Worm (Caenorhabditis elegans): Measurements from ENCODE around the gene alg-1.

- no peak for TF ChIP-seq ama-1 (optimal IDR thresholded peaks at IDR 0.05)
- no peak for TF ChIP-seq mdl-1 (tag; optimal IDR thresholded peaks at IDR 0.05)
- no peak for TF ChIP-seq elt-1 (tag; optimal IDR thresholded peaks at IDR 0.05)
- no peak for TF ChIP-seq ztf-4 (tag; optimal IDR thresholded peaks at IDR 0.05)
- peak; percentile 70 for TF ChIP-seq F13H6.1 (tag; optimal IDR thresholded peaks at IDR 0.05)
- TF ChIP-seq ceh-82 (tag; optimal IDR thresholded peaks at IDR 0.05) = no peak
These were observed 31.7 kb upstream of the alg-1 start, which contains the start of gene ekl-5 for ce11 chrX:13917121-13917755.

Measured in whole organism, L2 larva.